Fruit fly (Drosophila melanogaster) whole organism, prepupa: Measurements from ENCODE around the gene CG6481.
A peak's percentile ranks its signal among the peaks of the same experiment; 100 is the strongest.

Experiments
- CG1621 ChIP-seq: fragments of 200-800 bp; sonication (Bioruptor generic); optimal IDR thresholded peaks from 3 replicates; lab custom pipeline; 2018; ENCODE audit warnings: missing biosample characterization, mild to moderate bottlenecking, missing genetic modification characterization
- CG3919 ChIP-seq: fragments of 200-800 bp; sonication (Bioruptor generic); optimal IDR thresholded peaks from 3 replicates; lab custom pipeline; 2016; ENCODE audit warnings: missing biosample characterization, missing genetic modification characterization
- CG6854 ChIP-seq: fragments of 200-800 bp; sonication (Bioruptor generic); optimal IDR thresholded peaks from 2 replicates; lab custom pipeline; 2017; ENCODE audit warnings: missing biosample characterization, mild to moderate bottlenecking, missing genetic modification characterization
- CG8632 ChIP-seq: fragments of 200-800 bp; sonication (Bioruptor generic); optimal IDR thresholded peaks from 3 replicates; lab custom pipeline; 2016; ENCODE audit warnings: missing biosample characterization, missing genetic modification characterization
- Eip75B ChIP-seq: fragments of 200-800 bp; sonication (Bioruptor generic); optimal IDR thresholded peaks from 3 replicates; lab custom pipeline; 2016; ENCODE audit warnings: missing biosample characterization, missing genetic modification characterization
- Eip78C ChIP-seq: fragments of 200-800 bp; sonication (Bioruptor generic); peaks from one replicate; lab custom pipeline; 2016; ENCODE audit warnings: missing biosample characterization, missing genetic modification characterization
- Lpt ChIP-seq: fragments of 200-800 bp; sonication (Bioruptor generic); optimal IDR thresholded peaks from 3 replicates; lab custom pipeline; 2016; ENCODE audit warnings: missing biosample characterization, missing genetic modification characterization
- OdsH ChIP-seq: fragments of 200-800 bp; sonication (Bioruptor generic); optimal IDR thresholded peaks from 3 replicates; lab custom pipeline; 2016; ENCODE audit warnings: missing biosample characterization, missing genetic modification characterization
- Smox ChIP-seq: fragments of 200-800 bp; sonication (Bioruptor generic); optimal IDR thresholded peaks from 3 replicates; lab custom pipeline; 2016; ENCODE audit warnings: missing biosample characterization, missing genetic modification characterization
- cyc ChIP-seq: fragments of 200-800 bp; sonication (Bioruptor generic); optimal IDR thresholded peaks from 3 replicates; lab custom pipeline; 2016; ENCODE audit warnings: missing biosample characterization, missing genetic modification characterization
- dac ChIP-seq: fragments of 200-800 bp; sonication (Bioruptor generic); optimal IDR thresholded peaks from 2 replicates; lab custom pipeline; 2017; ENCODE audit warnings: missing biosample characterization, mild to moderate bottlenecking, missing genetic modification characterization
- fd85E ChIP-seq: fragments of 200-800 bp; sonication (Bioruptor generic); optimal IDR thresholded peaks from 3 replicates; lab custom pipeline; 2016; ENCODE audit warnings: missing biosample characterization, missing genetic modification characterization
- spab ChIP-seq: fragments of 200-800 bp; sonication (Bioruptor generic); optimal IDR thresholded peaks from 2 replicates; lab custom pipeline; 2017; ENCODE audit warnings: missing biosample characterization, mild to moderate bottlenecking, missing genetic modification characterization, missing genetic modification reagents

- no peak for TF ChIP-seq fd85E (GFP tag; lab: Kevin White, UChicago)
- no peak for TF ChIP-seq CG6854 (GFP tag; lab: Kevin White, UChicago)
- TF ChIP-seq dac = no peak
- no peak for TF ChIP-seq Eip75B (GFP tag; lab: Kevin White, UChicago)
- TF ChIP-seq OdsH (GFP tag; lab: Kevin White, UChicago) = peak; percentile 13
- no peak for TF ChIP-seq Lpt
- peak; percentile 25 for TF ChIP-seq CG8632
- TF ChIP-seq CG1621 (tag; lab: Kevin White, UChicago) = no peak
- peak; percentile 36 for TF ChIP-seq Smox (GFP tag; lab: Kevin White, UChicago)
- TF ChIP-seq spab = no peak
- TF ChIP-seq Eip78C (GFP tag; lab: Kevin White, UChicago) = peak; percentile 84
- TF ChIP-seq CG3919 (GFP tag; lab: Kevin White, UChicago) = peak; percentile 3
- no peak for TF ChIP-seq cyc (GFP tag; lab: Kevin White, UChicago)
These were observed 11.1 kb upstream of the CG6481 start for dm6 chrX:18533308-18533707.
